Worm (Caenorhabditis elegans) whole organism, L2 larva: Measurements from ENCODE around the gene chpf-1.

Experiments used
- C34F6.9 ChIP-seq: fragments of 150-350 bp; optimal IDR thresholded peaks from 2 replicates; lab custom pipeline; 2014; ENCODE audit warnings: missing biosample characterization, missing genetic modification characterization
- R02D3.7 ChIP-seq: fragments of 150-350 bp; optimal IDR thresholded peaks from 2 replicates; lab custom pipeline; 2014; ENCODE audit warnings: missing biosample characterization, missing genetic modification characterization
- Y55F3AM.14 ChIP-seq: fragments of 200-800 bp; sonication (Bioruptor generic); optimal IDR thresholded peaks from 2 replicates; lab custom pipeline; 2018; ENCODE audit warnings: mild to moderate bottlenecking, missing genetic modification characterization, missing compliant biosample characterization
- ZK546.5 ChIP-seq: sonication (generic microtip); optimal IDR thresholded peaks from 2 replicates; lab custom pipeline; 2017; ENCODE audit warnings: missing biosample characterization, missing genetic modification characterization
- alr-1 ChIP-seq: fragments of 150-350 bp; optimal IDR thresholded peaks from 2 replicates; lab custom pipeline; 2014; ENCODE audit warnings: missing biosample characterization, missing genetic modification characterization
- aly-2 ChIP-seq: fragments of 150-350 bp; optimal IDR thresholded peaks from 2 replicates; lab custom pipeline; 2014; ENCODE audit warnings: missing biosample characterization, missing genetic modification characterization
- ama-1 ChIP-seq: fragments of 150-350 bp; optimal IDR thresholded peaks from 2 replicates; lab custom pipeline; 2018; ENCODE audit warnings: inconsistent platforms
- blmp-1 ChIP-seq: sonication (generic microtip); optimal IDR thresholded peaks from 2 replicates; lab custom pipeline; 2017; ENCODE audit warnings: missing genetic modification characterization, mild to moderate bottlenecking, missing compliant biosample characterization, antibody characterized with exemption, moderate library complexity; ENCODE audit not compliant: insufficient read depth
- ceh-16 ChIP-seq: fragments of 150-350 bp; optimal IDR thresholded peaks from 2 replicates; lab custom pipeline; 2014; ENCODE audit warnings: missing biosample characterization, missing genetic modification characterization
- crh-2 ChIP-seq: sonication (generic microtip); optimal IDR thresholded peaks from 2 replicates; lab custom pipeline; 2017; ENCODE audit warnings: missing biosample characterization, missing genetic modification characterization
- elt-1 ChIP-seq: fragments of 150-350 bp; optimal IDR thresholded peaks from 2 replicates; lab custom pipeline; 2014; ENCODE audit warnings: missing biosample characterization, missing genetic modification characterization
- elt-3 ChIP-seq: sonication (generic microtip); optimal IDR thresholded peaks from 2 replicates; lab custom pipeline; 2017; ENCODE audit warnings: missing biosample characterization, missing genetic modification characterization
- fos-1 ChIP-seq: fragments of 150-350 bp; optimal IDR thresholded peaks from 2 replicates; lab custom pipeline; 2014; ENCODE audit warnings: missing biosample characterization, missing genetic modification characterization
- gmeb-1 ChIP-seq: fragments of 150-350 bp; optimal IDR thresholded peaks from 2 replicates; lab custom pipeline; 2014; ENCODE audit warnings: missing biosample characterization, missing genetic modification characterization
- lin-13 ChIP-seq: fragments of 150-350 bp; optimal IDR thresholded peaks from 2 replicates; lab custom pipeline; 2014; ENCODE audit warnings: missing biosample characterization, missing genetic modification reagents, missing genetic modification characterization
- lin-39 ChIP-seq: fragments of 150-350 bp; optimal IDR thresholded peaks from 2 replicates; lab custom pipeline; 2014; ENCODE audit warnings: missing biosample characterization, missing genetic modification reagents, missing genetic modification characterization
- lsy-2 ChIP-seq, 2 experiments: fragments of 150-350 bp in 1 of 2; sonication (generic microtip) in 1 of 2; optimal IDR thresholded peaks; 2 replicates each; lab custom pipeline; 2014 to 2017; ENCODE audit warnings: missing biosample characterization in 2 of 2, missing genetic modification characterization in 2 of 2
- mab-5 ChIP-seq: fragments of 150-350 bp; optimal IDR thresholded peaks from 2 replicates; lab custom pipeline; 2014; ENCODE audit warnings: missing biosample characterization, missing genetic modification characterization
- mbf-1 ChIP-seq: sonication (generic microtip); optimal IDR thresholded peaks from 2 replicates; lab custom pipeline; 2017; ENCODE audit warnings: missing biosample characterization, missing genetic modification characterization
- mdl-1 ChIP-seq, 2 experiments: fragments of 150-350 bp in 1 of 2; sonication (generic microtip) in 1 of 2; optimal IDR thresholded peaks; 2 replicates each; lab custom pipeline; 2017; ENCODE audit warnings: missing biosample characterization in 2 of 2, missing genetic modification characterization in 2 of 2
- nhr-12 ChIP-seq: fragments of 150-350 bp; optimal IDR thresholded peaks from 2 replicates; lab custom pipeline; 2014; ENCODE audit warnings: missing biosample characterization, missing genetic modification characterization
- nhr-129 ChIP-seq: fragments of 150-350 bp; optimal IDR thresholded peaks from 2 replicates; lab custom pipeline; 2014; ENCODE audit warnings: missing biosample characterization, missing genetic modification characterization
- nhr-21 ChIP-seq: fragments of 150-350 bp; optimal IDR thresholded peaks from 2 replicates; lab custom pipeline; 2014; ENCODE audit warnings: missing biosample characterization, missing genetic modification characterization
- nhr-237 ChIP-seq: fragments of 150-350 bp; optimal IDR thresholded peaks from 2 replicates; lab custom pipeline; 2014; ENCODE audit warnings: missing biosample characterization, missing genetic modification characterization
- nhr-25 ChIP-seq: fragments of 150-350 bp; sonication (generic microtip); optimal IDR thresholded peaks from 3 replicates; lab custom pipeline; 2014; ENCODE audit warnings: missing biosample characterization, missing genetic modification characterization
- nhr-77 ChIP-seq: fragments of 150-350 bp; optimal IDR thresholded peaks from 2 replicates; lab custom pipeline; 2014; ENCODE audit warnings: missing biosample characterization, missing genetic modification characterization
- peb-1 ChIP-seq: fragments of 150-350 bp; optimal IDR thresholded peaks from 2 replicates; lab custom pipeline; 2014; ENCODE audit warnings: missing biosample characterization, missing genetic modification characterization
- sem-4 ChIP-seq: fragments of 150-350 bp; optimal IDR thresholded peaks from 2 replicates; lab custom pipeline; 2014; ENCODE audit warnings: missing biosample characterization, missing genetic modification reagents, missing genetic modification characterization
- sma-3 ChIP-seq: sonication (generic microtip); optimal IDR thresholded peaks from 2 replicates; lab custom pipeline; 2016; ENCODE audit warnings: missing genetic modification reagents, missing genetic modification characterization, missing compliant biosample characterization
- sma-9 ChIP-seq, 2 experiments: fragments of 150-350 bp in 1 of 2; sonication (generic microtip) in 1 of 2; optimal IDR thresholded peaks; 2 replicates each; lab custom pipeline; 2014 to 2016; ENCODE audit warnings: missing genetic modification characterization in 2 of 2, mild to moderate bottlenecking in 1 of 2, missing biosample characterization in 1 of 2, missing compliant biosample characterization in 1 of 2, missing genetic modification reagents in 1 of 2, moderate library complexity in 1 of 2
- unc-39 ChIP-seq: fragments of 150-350 bp; optimal IDR thresholded peaks from 2 replicates; lab custom pipeline; 2014; ENCODE audit warnings: missing biosample characterization, missing genetic modification characterization
- unc-55 ChIP-seq: fragments of 150-350 bp; sonication (generic microtip); optimal IDR thresholded peaks from 3 replicates; lab custom pipeline; 2014; ENCODE audit warnings: missing biosample characterization, missing genetic modification reagents, missing genetic modification characterization
- unc-62 ChIP-seq: fragments of 150-350 bp; optimal IDR thresholded peaks from 2 replicates; lab custom pipeline; 2014; ENCODE audit warnings: missing biosample characterization, missing genetic modification reagents, missing genetic modification characterization
- zag-1 ChIP-seq: fragments of 150-350 bp; optimal IDR thresholded peaks from 2 replicates; lab custom pipeline; 2014; ENCODE audit warnings: missing biosample characterization, missing genetic modification characterization
- ztf-4 ChIP-seq: fragments of 150-350 bp; optimal IDR thresholded peaks from 2 replicates; lab custom pipeline; 2014; ENCODE audit warnings: missing biosample characterization, missing genetic modification characterization

chpf-1 gene

ce11 chrV:10205483-10205882, 2.2 kb upstream of the chpf-1 start, which contains the start of gene ZK856.16:
Gene ZK856.16, minus strand, starts transcription at chrV:10205583.
- no peak for TF ChIP-seq elt-1
- no peak for TF ChIP-seq nhr-129 (tag; lab: Kevin White, UChicago)
- no peak for TF ChIP-seq peb-1 (tag; lab: Kevin White, UChicago)
- TF ChIP-seq elt-3, result no peak
- no peak for TF ChIP-seq mbf-1 (tag; lab: Kevin White, UChicago)
- no peak for TF ChIP-seq R02D3.7 (tag; lab: Kevin White, UChicago)
- no peak for TF ChIP-seq ceh-16 (tag; lab: Kevin White, UChicago)
- TF ChIP-seq ZK546.5, result no peak
- no peak for TF ChIP-seq sma-3 (GFP tag; lab: Kevin White, UChicago)
- TF ChIP-seq nhr-77 (tag; lab: Kevin White, UChicago), result no peak
- no peak for TF ChIP-seq lsy-2 (tag; optimal IDR thresholded peaks at IDR 0.05; lab: Kevin White, UChicago)
- TF ChIP-seq nhr-237, result no peak
- TF ChIP-seq unc-39 (tag; lab: Kevin White, UChicago), result no peak
- TF ChIP-seq fos-1 (tag; lab: Kevin White, UChicago), result no peak
- TF ChIP-seq sma-9 (GFP tag; optimal IDR thresholded peaks at IDR 0.05; lab: Kevin White, UChicago), result no peak
- TF ChIP-seq sma-9 (tag; optimal IDR thresholded peaks at IDR 0.05; lab: Kevin White, UChicago), result no peak
- TF ChIP-seq, all 48 proteins: peak for 0

- TF ChIP-seq gmeb-1, result peak; percentile 80
- no peak for TF ChIP-seq nhr-77 (tag; lab: Kevin White, UChicago)
- TF ChIP-seq sma-9 (GFP tag; optimal IDR thresholded peaks at IDR 0.05; lab: Kevin White, UChicago), result peak; percentile 41
- TF ChIP-seq sma-9 (tag; optimal IDR thresholded peaks at IDR 0.05; lab: Kevin White, UChicago), result no peak
- peak; percentile 76 for TF ChIP-seq crh-2 (tag; lab: Kevin White, UChicago)
- TF ChIP-seq nhr-21 (tag; lab: Kevin White, UChicago), result peak; percentile 41
- TF ChIP-seq unc-55 (GFP tag; lab: Kevin White, UChicago), result peak; percentile 72
- TF ChIP-seq mab-5, result peak; percentile 37
- peak; percentile 62 for TF ChIP-seq sma-3 (GFP tag; lab: Kevin White, UChicago)
- TF ChIP-seq lin-39, result no peak
- no peak for TF ChIP-seq alr-1 (tag; lab: Kevin White, UChicago)
- peak; percentile 43 for TF ChIP-seq nhr-129 (tag; lab: Kevin White, UChicago)
- peak; percentile 52 for TF ChIP-seq R02D3.7 (tag; lab: Kevin White, UChicago)
- no peak for TF ChIP-seq nhr-237
- no peak for TF ChIP-seq aly-2 (tag; lab: Kevin White, UChicago)
- no peak for TF ChIP-seq ztf-4 (tag; lab: Kevin White, UChicago)
- TF ChIP-seq lin-13 (GFP tag; lab: Kevin White, UChicago), result peak; percentile 51
- peak; percentile 66 for TF ChIP-seq nhr-25 (tag; lab: Kevin White, UChicago)
- TF ChIP-seq Y55F3AM.14 (GFP tag; lab: Kevin White, UChicago), result no peak
- TF ChIP-seq C34F6.9 (tag; lab: Kevin White, UChicago), result peak; percentile 86
- peak; percentile 25 for TF ChIP-seq ama-1 (lab: Kevin White, UChicago)
- no peak for TF ChIP-seq nhr-12 (tag; lab: Kevin White, UChicago)
- no peak for TF ChIP-seq unc-62
- no peak for TF ChIP-seq unc-39 (tag; lab: Kevin White, UChicago)
- peak; percentile 67 to 89 for TF ChIP-seq lsy-2 (tag; optimal IDR thresholded peaks at IDR 0.05; lab: Kevin White, UChicago)
- TF ChIP-seq sem-4 (tag; lab: Kevin White, UChicago), result peak; percentile 21
Observed at ce11 chrV:10204863-10205338, 1.6 kb upstream of the chpf-1 start, which contains the start of the genes ZK856.19 and ZK856.11. Gene ZK856.19, minus strand, starts transcription at chrV:10204913. Gene ZK856.11, minus strand, starts transcription at chrV:10204938.

ce11 chrV:10202340-10202739, 945 bp downstream of the chpf-1 start:
- TF ChIP-seq R02D3.7 (tag; lab: Kevin White, UChicago) (no peak), peb-1 (tag; lab: Kevin White, UChicago) (no peak), ceh-16 (tag; lab: Kevin White, UChicago) (no peak), unc-39 (tag; lab: Kevin White, UChicago) (no peak), crh-2 (tag; lab: Kevin White, UChicago) (no peak), fos-1 (tag; lab: Kevin White, UChicago) (no peak), blmp-1 (tag; lab: Kevin White, UChicago) (no peak), sem-4 (tag; lab: Kevin White, UChicago) (no peak), mbf-1 (tag; lab: Kevin White, UChicago) (no peak), mdl-1 (tag; optimal IDR thresholded peaks at IDR 0.05; lab: Kevin White, UChicago) (no peak), nhr-129 (tag; lab: Kevin White, UChicago) (no peak), C34F6.9 (tag; lab: Kevin White, UChicago) (no peak), nhr-237 (no peak)
- TF ChIP-seq, all 48 proteins: peak for 0

- TF ChIP-seq crh-2 (tag; lab: Kevin White, UChicago), result peak; percentile 37
- no peak for TF ChIP-seq ceh-16 (tag; lab: Kevin White, UChicago)
- no peak for TF ChIP-seq zag-1 (tag; lab: Kevin White, UChicago)
- TF ChIP-seq lsy-2 (tag; optimal IDR thresholded peaks at IDR 0.05; lab: Kevin White, UChicago), result peak in 1 of 2 experiments; percentile 11
- peak; percentile 25 for TF ChIP-seq nhr-25 (tag; lab: Kevin White, UChicago)
Observed at ce11 chrV:10201913-10202312, 1.4 kb downstream of the chpf-1 start, which contains the start of gene ZK856.7. Gene ZK856.7, plus strand, starts transcription at chrV:10202098.
